Worm (Caenorhabditis elegans) whole organism, late embryonic: Measurements from ENCODE around the gene F26F12.3.

Experiments
- ceh-2 ChIP-seq: sonication (generic microtip); optimal IDR thresholded peaks from 2 replicates; lab custom pipeline; 2016; ENCODE audit warnings: missing genotype, missing genetic modification characterization, missing compliant biosample characterization
- ceh-9 ChIP-seq: sonication (generic microtip); optimal IDR thresholded peaks from 2 replicates; lab custom pipeline; 2016; ENCODE audit warnings: mild to moderate bottlenecking, missing genetic modification characterization, inconsistent platforms, missing compliant biosample characterization
- fkh-10 ChIP-seq: fragments of 150-350 bp; optimal IDR thresholded peaks from 2 replicates; lab custom pipeline; 2014; ENCODE audit warnings: missing biosample characterization, missing genetic modification reagents, missing genetic modification characterization
- hlh-13 ChIP-seq: fragments of 200-800 bp; sonication (Bioruptor generic); optimal IDR thresholded peaks from 2 replicates; lab custom pipeline; 2018; ENCODE audit warnings: mild to moderate bottlenecking, missing genetic modification characterization, missing compliant biosample characterization
- hlh-15 ChIP-seq: sonication (generic microtip); optimal IDR thresholded peaks from 2 replicates; lab custom pipeline; 2016; ENCODE audit warnings: missing genetic modification characterization, missing compliant biosample characterization
- nhr-11 ChIP-seq: fragments of 150-350 bp; optimal IDR thresholded peaks from 2 replicates; lab custom pipeline; 2014; ENCODE audit warnings: missing biosample characterization, missing genetic modification characterization
- pag-3 ChIP-seq: sonication (generic microtip); optimal IDR thresholded peaks from 2 replicates; lab custom pipeline; 2016; ENCODE audit warnings: missing compliant biosample characterization, missing genetic modification characterization, borderline replicate concordance
- tbx-2 ChIP-seq: sonication (generic microtip); optimal IDR thresholded peaks from 2 replicates; lab custom pipeline; 2016; ENCODE audit warnings: missing genetic modification characterization, missing compliant biosample characterization

- TF ChIP-seq ceh-9 (no peak), tbx-2 (tag; lab: Kevin White, UChicago) (no peak), hlh-13 (GFP tag; lab: Kevin White, UChicago) (no peak), fkh-10 (no peak), hlh-15 (tag; lab: Kevin White, UChicago) (no peak), nhr-11 (tag; lab: Kevin White, UChicago) (no peak), pag-3 (tag; lab: Kevin White, UChicago) (no peak), ceh-2 (no peak)
These were observed 9.4 kb downstream of the F26F12.3 start for ce11 chrV:5835979-5836615.
